Worm (Caenorhabditis elegans) whole organism, L4 larva: ENCODE results near the gene F18E9.3.

ENCODE experiments used
- aha-1 ChIP-seq: fragments of 150-350 bp; peaks from one replicate; lab custom pipeline; 2014; ENCODE audit warnings: missing biosample characterization, missing genetic modification characterization
- daf-12 ChIP-seq: fragments of 150-350 bp; optimal IDR thresholded peaks from 2 replicates; lab custom pipeline; 2014; ENCODE audit warnings: missing biosample characterization, missing genetic modification reagents, missing genetic modification characterization
- hlh-30 ChIP-seq: sonication (generic microtip); optimal IDR thresholded peaks from 2 replicates; lab custom pipeline; 2017; ENCODE audit warnings: antibody characterized with exemption, mild to moderate bottlenecking, missing genetic modification characterization, missing compliant biosample characterization; ENCODE audit not compliant: insufficient read depth
- lir-3 ChIP-seq: sonication (generic microtip); optimal IDR thresholded peaks from 2 replicates; lab custom pipeline; 2016; ENCODE audit warnings: mild to moderate bottlenecking, missing genetic modification characterization, missing compliant biosample characterization
- nhr-76 ChIP-seq: fragments of 150-350 bp; optimal IDR thresholded peaks from 2 replicates; lab custom pipeline; 2014; ENCODE audit warnings: missing biosample characterization, missing genetic modification characterization
- pqm-1 ChIP-seq: sonication (generic microtip); optimal IDR thresholded peaks from 2 replicates; lab custom pipeline; 2017; ENCODE audit warnings: missing biosample characterization, missing genetic modification characterization
- spr-3 ChIP-seq: fragments of 200-800 bp; sonication (Bioruptor generic); optimal IDR thresholded peaks from 2 replicates; lab custom pipeline; 2018; ENCODE audit warnings: mild to moderate bottlenecking, missing genetic modification characterization, missing compliant biosample characterization

ce11 chrX:8605005-8605404, 19.1 kb downstream of the F18E9.3 start, which contains the start of the genes H35N09.2 and H35N09.1:
- TF ChIP-seq aha-1 (tag; lab: Kevin White, UChicago) = no peak
- TF ChIP-seq pqm-1 = no peak
- TF ChIP-seq nhr-76 = no peak
- TF ChIP-seq daf-12 (tag; lab: Kevin White, UChicago) = no peak
- no peak for TF ChIP-seq spr-3 (GFP tag; lab: Kevin White, UChicago)
- TF ChIP-seq hlh-30 = no peak
- TF ChIP-seq lir-3 (tag; lab: Kevin White, UChicago) = no peak
